Worm (Caenorhabditis elegans) whole organism, L1 larva: ENCODE measurements around the gene irld-19.

Experiments used
- blmp-1 ChIP-seq: fragments of 150-350 bp; optimal IDR thresholded peaks from 2 replicates; lab custom pipeline; 2014; ENCODE audit warnings: missing biosample characterization, missing genetic modification characterization
- ceh-82 ChIP-seq, 3 experiments: fragments of 150-350 bp in 1 of 3; sonication (generic microtip) in 2 of 3; optimal IDR thresholded peaks; 2 replicates each; lab custom pipeline; 2014 to 2017; ENCODE audit warnings: missing biosample characterization in 3 of 3, missing genetic modification characterization in 3 of 3
- ceh-90 ChIP-seq: sonication (generic microtip); optimal IDR thresholded peaks from 2 replicates; lab custom pipeline; 2016; ENCODE audit warnings: missing genetic modification characterization, missing compliant biosample characterization
- ces-1 ChIP-seq: fragments of 150-350 bp; optimal IDR thresholded peaks from 2 replicates; lab custom pipeline; 2014; ENCODE audit warnings: missing biosample characterization, missing genetic modification reagents, missing genetic modification characterization
- fkh-8 ChIP-seq: sonication (generic microtip); optimal IDR thresholded peaks from 2 replicates; lab custom pipeline; 2016; ENCODE audit warnings: mild to moderate bottlenecking, missing genetic modification characterization, missing compliant biosample characterization
- isw-1 ChIP-seq: fragments of 200-800 bp; sonication (Bioruptor generic); IDR thresholded peaks from 2 replicates; pipeline ENCODE4 v1.3.6; 2022; ENCODE audit warnings: missing genetic modification characterization, missing compliant biosample characterization
- lin-39 ChIP-seq: fragments of 150-350 bp; optimal IDR thresholded peaks from 2 replicates; lab custom pipeline; 2014; ENCODE audit warnings: missing biosample characterization, missing genetic modification reagents, missing genetic modification characterization
- lsy-2 ChIP-seq, 2 experiments: fragments of 150-350 bp; optimal IDR thresholded peaks; 2 replicates each; lab custom pipeline; 2014; ENCODE audit warnings: missing biosample characterization in 2 of 2, missing genetic modification characterization in 2 of 2
- nhr-28 ChIP-seq: fragments of 150-350 bp; optimal IDR thresholded peaks from 2 replicates; lab custom pipeline; 2014; ENCODE audit warnings: missing biosample characterization, missing genetic modification characterization
- nhr-90 ChIP-seq: sonication (generic microtip); optimal IDR thresholded peaks from 2 replicates; lab custom pipeline; 2016; ENCODE audit warnings: mild to moderate bottlenecking, missing genetic modification characterization, missing compliant biosample characterization; ENCODE audit not compliant: poor library complexity
- skn-1 ChIP-seq: fragments of 150-350 bp; optimal IDR thresholded peaks from 2 replicates; lab custom pipeline; 2014; ENCODE audit warnings: missing biosample characterization, missing genetic modification characterization
- snpc-4 ChIP-seq: fragments of 150-350 bp; optimal IDR thresholded peaks from 2 replicates; lab custom pipeline; 2014; ENCODE audit warnings: missing biosample characterization, missing genetic modification characterization
- unc-62 ChIP-seq: fragments of 150-350 bp; optimal IDR thresholded peaks from 2 replicates; lab custom pipeline; 2014; ENCODE audit warnings: missing biosample characterization, missing genetic modification reagents, missing genetic modification characterization

DNA sequence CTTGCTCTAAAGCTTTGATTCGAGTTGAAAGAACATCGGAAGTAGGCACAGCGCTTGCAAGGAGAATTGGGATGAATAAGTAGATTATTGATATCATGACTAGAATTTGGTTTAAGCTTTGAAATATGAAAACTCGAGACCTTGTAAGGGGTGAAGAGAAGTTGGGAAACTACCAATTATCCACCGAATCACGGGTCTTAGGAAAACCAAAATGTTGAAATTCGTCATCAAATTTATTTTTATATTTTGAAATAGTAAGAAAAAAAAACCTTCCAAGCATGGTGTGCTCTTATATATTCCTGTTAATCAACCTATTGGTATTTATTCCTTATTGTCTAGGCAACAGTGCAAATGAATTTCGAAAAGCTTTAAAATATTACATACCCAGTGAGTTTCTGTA lies 13.3 kb downstream of the irld-19 start, which contains the start of the genes irld-60 and irld-20:
- no peak for TF ChIP-seq fkh-8 (tag; lab: Kevin White, UChicago)
- no peak for TF ChIP-seq lin-39 (tag; lab: Kevin White, UChicago)
- TF ChIP-seq ces-1 (GFP tag; lab: Kevin White, UChicago) = no peak
- TF ChIP-seq lsy-2 (tag; optimal IDR thresholded peaks at IDR 0.05; lab: Kevin White, UChicago) = no peak
- TF ChIP-seq isw-1 = no peak
- no peak for TF ChIP-seq blmp-1
- no peak for TF ChIP-seq ceh-82 (tag; optimal IDR thresholded peaks at IDR 0.05; lab: Kevin White, UChicago)
- no peak for TF ChIP-seq ceh-90 (tag; lab: Kevin White, UChicago)
- TF ChIP-seq nhr-28 (tag; lab: Kevin White, UChicago) = no peak
- TF ChIP-seq unc-62 (GFP tag; lab: Kevin White, UChicago) = no peak
- no peak for TF ChIP-seq nhr-90 (tag; lab: Kevin White, UChicago)
- TF ChIP-seq snpc-4 (tag; lab: Kevin White, UChicago) = no peak
- TF ChIP-seq skn-1 = no peak
